Worm (Caenorhabditis elegans) whole organism, mixed stage, embryonic: ENCODE data around the gene C13A2.9.

Source experiments
- blmp-1 ChIP-seq: fragments of 150-350 bp; optimal IDR thresholded peaks from 2 replicates; lab custom pipeline; 2014; ENCODE audit warnings: missing biosample characterization, missing genetic modification characterization
- ceh-43 ChIP-seq: fragments of 200-800 bp; sonication (Bioruptor generic); optimal IDR thresholded peaks from 2 replicates; lab custom pipeline; 2018; ENCODE audit warnings: mild to moderate bottlenecking, missing genetic modification characterization, moderate library complexity, missing compliant biosample characterization
- ceh-83 ChIP-seq: fragments of 200-800 bp; sonication (Bioruptor generic); optimal IDR thresholded peaks from 2 replicates; lab custom pipeline; 2018; ENCODE audit warnings: mild to moderate bottlenecking, missing genetic modification characterization, missing compliant biosample characterization
- elt-3 ChIP-seq: fragments of 150-350 bp; optimal IDR thresholded peaks from 2 replicates; lab custom pipeline; 2014; ENCODE audit warnings: missing biosample characterization, missing genetic modification characterization
- lin-13 ChIP-seq: fragments of 150-350 bp; optimal IDR thresholded peaks from 2 replicates; lab custom pipeline; 2014; ENCODE audit warnings: missing biosample characterization, missing genetic modification characterization
- lsy-2 ChIP-seq: fragments of 150-350 bp; optimal IDR thresholded peaks from 2 replicates; lab custom pipeline; 2014; ENCODE audit warnings: missing biosample characterization, missing genetic modification characterization
- mep-1 ChIP-seq: fragments of 150-350 bp; optimal IDR thresholded peaks from 2 replicates; lab custom pipeline; 2017; ENCODE audit warnings: missing biosample characterization, missing genetic modification reagents, missing genetic modification characterization, inconsistent platforms
- nhr-237 ChIP-seq: fragments of 150-350 bp; optimal IDR thresholded peaks from 2 replicates; lab custom pipeline; 2014; ENCODE audit warnings: missing biosample characterization, missing genetic modification characterization
- nhr-28 ChIP-seq: fragments of 150-350 bp; optimal IDR thresholded peaks from 2 replicates; lab custom pipeline; 2014; ENCODE audit warnings: missing biosample characterization, missing genetic modification characterization
- pha-4 ChIP-seq: fragments of 150-350 bp; optimal IDR thresholded peaks from 2 replicates; lab custom pipeline; 2018; ENCODE audit warnings: missing biosample characterization, missing genetic modification reagents, missing genetic modification characterization
- unc-62 ChIP-seq: fragments of 150-350 bp; optimal IDR thresholded peaks from 2 replicates; lab custom pipeline; 2014; ENCODE audit warnings: missing biosample characterization, missing genetic modification reagents, missing genetic modification characterization
- ztf-11 ChIP-seq: fragments of 150-350 bp; optimal IDR thresholded peaks from 2 replicates; lab custom pipeline; 2014; ENCODE audit warnings: missing biosample characterization, missing genetic modification characterization

DNA sequence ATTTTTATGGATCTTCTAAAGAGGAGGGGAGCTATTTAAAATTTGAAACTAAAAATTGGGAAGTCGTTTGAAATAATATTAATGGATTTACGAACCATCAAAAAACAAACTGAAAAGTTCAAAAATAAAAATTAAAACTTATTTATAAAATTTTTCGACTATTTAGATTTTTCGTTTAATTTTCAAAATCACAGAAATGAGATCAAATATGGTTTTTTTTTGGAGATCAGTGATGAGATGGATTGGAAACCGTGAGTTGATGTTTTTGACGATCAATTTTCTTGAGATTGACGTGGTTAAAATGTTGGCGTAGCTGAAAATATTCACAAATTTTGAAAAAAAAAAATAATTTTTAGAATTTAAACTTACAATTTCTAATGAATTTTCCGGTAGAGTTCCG lies 45.0 kb downstream of the C13A2.9 start, which contains the start of gene C13F10.5:
- no peak for TF ChIP-seq lsy-2 (tag; lab: Kevin White, UChicago)
- no peak for TF ChIP-seq blmp-1 (tag; lab: Kevin White, UChicago)
- TF ChIP-seq unc-62 (GFP tag; lab: Kevin White, UChicago): no peak
- TF ChIP-seq nhr-237: no peak
- no peak for TF ChIP-seq ceh-43 (GFP tag; lab: Kevin White, UChicago)
- no peak for TF ChIP-seq ztf-11 (tag; lab: Kevin White, UChicago)
- no peak for TF ChIP-seq pha-4 (tag; lab: Kevin White, UChicago)
- no peak for TF ChIP-seq nhr-28 (tag; lab: Kevin White, UChicago)
- TF ChIP-seq ceh-83: no peak
- no peak for TF ChIP-seq elt-3 (tag; lab: Kevin White, UChicago)
- TF ChIP-seq lin-13 (tag; lab: Kevin White, UChicago): no peak
- no peak for TF ChIP-seq mep-1 (tag; lab: Kevin White, UChicago)
